Fruit fly (Drosophila melanogaster) Kc167 (cell line): Measurements from ENCODE around the gene sxe2.

Experiments used
- Myc ChIP-seq: fragments of >200 bp; optimal IDR thresholded peaks from 2 replicates; lab custom pipeline; 2017; ENCODE audit warnings: missing external identifiers
- Sin3A ChIP-seq: fragments of >200 bp; optimal IDR thresholded peaks from 2 replicates; lab custom pipeline; 2018; ENCODE audit warnings: missing external identifiers
- h ChIP-seq: fragments of >200 bp; optimal IDR thresholded peaks from 3 replicates; lab custom pipeline; 2018; ENCODE audit warnings: missing external identifiers
- insv ChIP-seq: fragments of >200 bp; optimal IDR thresholded peaks from 3 replicates; lab custom pipeline; 2018; ENCODE audit warnings: missing external identifiers
- psq ChIP-seq: fragments of >200 bp; optimal IDR thresholded peaks from 2 replicates; lab custom pipeline; 2017; ENCODE audit warnings: missing external identifiers
- ttk ChIP-seq: sonication (Bioruptor generic); optimal IDR thresholded peaks from 2 replicates; lab custom pipeline; 2017; ENCODE audit warnings: missing external identifiers

Gene sxe2

dm6 chr3R:16067494-16067893 is 16.2 kb upstream of the sxe2 start, which contains the start of gene CG10185:
TSS of gene CG10185 (minus strand) at chr3R:16067594.
- TF ChIP-seq insv (lab: Kevin White, UChicago) (no peak), Myc (lab: Kevin White, UChicago) (no peak)

DNA sequence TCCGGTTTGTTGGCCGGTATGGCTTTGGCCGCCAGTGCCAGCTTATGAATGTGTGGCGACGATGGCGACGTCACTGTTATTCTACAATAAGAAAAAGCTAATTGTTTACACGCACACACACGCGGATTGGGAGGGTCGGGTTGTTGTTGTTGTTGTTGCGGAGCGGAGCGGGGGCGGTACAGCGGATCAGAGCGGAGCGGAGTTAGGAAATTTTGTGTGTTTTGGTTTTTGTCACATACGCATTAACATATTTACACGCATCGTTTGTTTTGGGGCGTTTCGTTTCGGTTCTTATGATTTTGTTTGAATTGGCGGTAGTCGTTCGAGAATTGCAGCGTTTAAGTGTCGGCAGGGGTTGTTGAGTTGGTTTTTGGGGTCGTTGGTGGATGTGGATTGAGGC is 14.4 kb upstream of the sxe2 start:
- TF ChIP-seq psq (lab: Kevin White, UChicago), result no peak
- TF ChIP-seq Sin3A (lab: Kevin White, UChicago), result no peak
- no peak for TF ChIP-seq h (lab: Kevin White, UChicago)
- TF ChIP-seq ttk (lab: Kevin White, UChicago), result no peak
- no peak for TF ChIP-seq insv (lab: Kevin White, UChicago)
- TF ChIP-seq Myc (lab: Kevin White, UChicago), result no peak

- TF ChIP-seq Sin3A (lab: Kevin White, UChicago) (no peak), ttk (lab: Kevin White, UChicago) (no peak), h (lab: Kevin White, UChicago) (no peak), Myc (lab: Kevin White, UChicago) (no peak), insv (lab: Kevin White, UChicago) (no peak), psq (lab: Kevin White, UChicago) (no peak)
Observed at dm6 chr3R:16071689-16072580, 11.7 kb upstream of the sxe2 start.

dm6 chr3R:16072581-16072908 is 11.1 kb upstream of the sxe2 start:
- TF ChIP-seq Sin3A (lab: Kevin White, UChicago) (no peak), h (lab: Kevin White, UChicago) (no peak), psq (lab: Kevin White, UChicago) (no peak), insv (lab: Kevin White, UChicago) (no peak), Myc (lab: Kevin White, UChicago) (no peak), ttk (lab: Kevin White, UChicago) (no peak)

DNA sequence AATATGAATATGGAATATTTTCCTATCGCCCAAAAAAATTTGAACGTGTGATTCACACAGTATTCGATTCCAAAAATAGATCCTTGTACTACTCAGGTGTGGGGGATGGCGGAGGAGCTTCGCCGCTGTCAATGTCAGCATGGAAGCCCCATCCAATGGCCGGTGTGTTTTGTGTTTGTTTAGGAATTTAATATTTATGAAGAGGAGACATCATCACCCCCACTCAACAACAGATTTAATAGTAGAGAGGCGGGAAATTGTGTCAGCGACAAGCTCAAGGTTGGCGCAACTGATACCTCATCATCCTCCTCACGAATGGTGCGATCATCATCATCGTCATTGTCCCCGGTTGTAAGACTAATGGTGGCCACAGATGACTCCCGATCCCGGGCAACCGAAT is 9.6 kb upstream of the sxe2 start:
- TF ChIP-seq h (lab: Kevin White, UChicago) (no peak), ttk (lab: Kevin White, UChicago) (no peak), Sin3A (lab: Kevin White, UChicago) (no peak), Myc (lab: Kevin White, UChicago) (no peak), psq (lab: Kevin White, UChicago) (no peak), insv (lab: Kevin White, UChicago) (no peak)

DNA sequence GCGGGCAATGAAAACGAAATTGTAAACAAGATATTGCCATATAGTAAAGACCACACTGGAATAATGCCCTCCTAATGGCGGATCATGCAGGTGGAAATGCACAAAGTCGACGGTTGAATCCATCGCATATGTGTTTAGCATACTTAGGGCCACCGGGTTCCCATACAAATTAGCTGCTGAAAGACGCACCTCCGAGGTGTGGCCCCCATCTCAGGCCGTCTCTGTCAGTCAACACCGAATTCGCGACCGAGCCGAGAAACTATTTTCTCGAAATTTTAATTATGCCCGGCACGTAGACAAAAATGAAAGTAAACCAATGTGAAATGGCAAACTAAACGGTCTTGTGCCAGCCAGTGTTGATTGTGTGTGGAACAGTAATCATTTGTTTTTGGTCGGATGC is 5.4 kb upstream of the sxe2 start:
- TF ChIP-seq Sin3A (lab: Kevin White, UChicago), result no peak

DNA sequence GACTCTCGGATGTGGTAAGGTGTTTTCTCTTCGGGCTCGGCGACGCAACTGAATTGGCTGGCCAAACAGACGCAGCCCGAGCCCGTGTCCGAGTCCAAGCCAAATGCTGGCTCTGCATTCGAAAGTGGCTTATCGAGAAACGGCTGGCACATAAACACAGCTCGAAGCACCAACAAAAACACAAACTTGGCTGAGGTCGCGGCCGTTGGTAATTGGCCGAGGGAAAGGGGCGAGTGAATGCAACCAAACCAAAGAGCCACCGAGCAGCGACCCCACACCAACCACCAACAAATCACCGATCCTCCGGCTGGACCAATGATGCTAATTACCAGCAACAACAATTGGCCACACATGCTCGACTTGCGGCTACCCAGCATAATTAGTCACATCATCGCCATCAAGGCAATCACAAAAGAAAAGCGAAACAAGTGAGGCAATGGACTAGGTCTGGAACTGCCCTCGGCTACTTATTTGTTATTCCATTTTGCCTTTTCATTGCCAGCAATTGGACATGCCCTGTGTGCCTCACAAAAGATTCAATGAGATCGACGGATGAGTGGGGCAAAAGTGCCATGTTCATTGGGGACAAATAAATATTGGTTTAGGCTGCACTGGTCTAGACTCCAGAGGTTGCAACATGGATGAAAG is 2.6 kb upstream of the sxe2 start, which contains the start of gene CG32855:
TSS of gene CG32855 (minus strand) at position 51 of the 648 bp plus-strand sequence.
- TF ChIP-seq insv (lab: Kevin White, UChicago), result no peak

DNA sequence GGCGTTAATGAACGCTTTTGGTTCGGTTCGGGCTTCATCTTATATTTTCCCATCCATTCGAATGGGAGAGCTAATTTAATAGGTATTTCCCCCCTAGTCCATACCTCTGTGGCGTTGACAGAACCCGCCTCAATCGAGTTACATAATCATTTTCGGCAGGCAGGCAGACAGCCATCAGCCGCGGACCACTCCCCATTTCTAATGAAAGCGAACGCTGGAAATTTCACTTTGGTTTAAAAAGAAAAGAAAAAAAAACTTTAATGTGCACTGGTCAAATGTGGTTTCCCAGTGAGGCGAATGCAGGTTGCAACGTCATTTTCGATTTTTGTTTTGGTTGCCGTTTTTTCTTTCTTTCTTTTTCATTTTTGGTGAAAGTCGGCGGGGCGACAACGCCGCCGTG is 1.3 kb upstream of the sxe2 start:
- TF ChIP-seq psq (lab: Kevin White, UChicago), result no peak
- TF ChIP-seq Sin3A (lab: Kevin White, UChicago), result no peak
- TF ChIP-seq h (lab: Kevin White, UChicago), result no peak
- TF ChIP-seq ttk (lab: Kevin White, UChicago), result no peak

- no peak for TF ChIP-seq Myc (lab: Kevin White, UChicago)
- no peak for TF ChIP-seq insv (lab: Kevin White, UChicago)
- no peak for TF ChIP-seq Sin3A (lab: Kevin White, UChicago)
- no peak for TF ChIP-seq ttk (lab: Kevin White, UChicago)
- TF ChIP-seq psq (lab: Kevin White, UChicago), result no peak
- TF ChIP-seq h (lab: Kevin White, UChicago), result no peak
Observed at dm6 chr3R:16091910-16092627, 8.4 kb downstream of the sxe2 start.

dm6 chr3R:16094011-16094729 is 10.5 kb downstream of the sxe2 start:
- no peak for TF ChIP-seq ttk (lab: Kevin White, UChicago)
- TF ChIP-seq Sin3A (lab: Kevin White, UChicago), result no peak
- TF ChIP-seq h (lab: Kevin White, UChicago), result no peak
- TF ChIP-seq Myc (lab: Kevin White, UChicago), result no peak
- no peak for TF ChIP-seq psq (lab: Kevin White, UChicago)
- no peak for TF ChIP-seq insv (lab: Kevin White, UChicago)

DNA sequence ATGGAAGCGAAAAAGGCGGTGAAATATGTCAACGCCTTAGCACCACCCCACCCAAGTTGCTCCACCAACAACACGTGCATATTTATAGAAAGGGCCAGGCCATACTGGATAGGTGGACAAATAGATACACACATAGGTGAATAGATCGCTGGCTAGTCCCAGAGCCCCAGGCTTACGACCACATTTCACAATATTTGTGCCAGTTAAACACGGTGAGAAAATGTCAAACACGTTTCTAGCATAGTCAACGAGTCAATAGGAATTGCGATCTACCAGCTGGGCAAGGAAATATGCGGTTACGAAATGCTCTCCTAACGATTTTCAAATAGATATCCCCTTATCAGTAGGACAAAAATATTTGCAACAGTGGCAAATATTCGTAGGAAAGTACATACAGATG is 11.2 kb downstream of the sxe2 start:
- no peak for TF ChIP-seq insv (lab: Kevin White, UChicago)
- no peak for TF ChIP-seq ttk (lab: Kevin White, UChicago)
- TF ChIP-seq h (lab: Kevin White, UChicago), result no peak
- TF ChIP-seq Myc (lab: Kevin White, UChicago), result no peak
- no peak for TF ChIP-seq Sin3A (lab: Kevin White, UChicago)
- TF ChIP-seq psq (lab: Kevin White, UChicago), result no peak
